Fruit fly (Drosophila melanogaster) Kc167 (cell line): ENCODE measurements around the gene CG15043.

Experiments used
- Sin3A ChIP-seq: fragments of >200 bp; optimal IDR thresholded peaks from 2 replicates; lab custom pipeline; 2018; ENCODE audit warnings: missing external identifiers
- h ChIP-seq: fragments of >200 bp; optimal IDR thresholded peaks from 3 replicates; lab custom pipeline; 2018; ENCODE audit warnings: missing external identifiers
- insv ChIP-seq: fragments of >200 bp; optimal IDR thresholded peaks from 3 replicates; lab custom pipeline; 2018; ENCODE audit warnings: missing external identifiers
- psq ChIP-seq: fragments of >200 bp; optimal IDR thresholded peaks from 2 replicates; lab custom pipeline; 2017; ENCODE audit warnings: missing external identifiers

DNA sequence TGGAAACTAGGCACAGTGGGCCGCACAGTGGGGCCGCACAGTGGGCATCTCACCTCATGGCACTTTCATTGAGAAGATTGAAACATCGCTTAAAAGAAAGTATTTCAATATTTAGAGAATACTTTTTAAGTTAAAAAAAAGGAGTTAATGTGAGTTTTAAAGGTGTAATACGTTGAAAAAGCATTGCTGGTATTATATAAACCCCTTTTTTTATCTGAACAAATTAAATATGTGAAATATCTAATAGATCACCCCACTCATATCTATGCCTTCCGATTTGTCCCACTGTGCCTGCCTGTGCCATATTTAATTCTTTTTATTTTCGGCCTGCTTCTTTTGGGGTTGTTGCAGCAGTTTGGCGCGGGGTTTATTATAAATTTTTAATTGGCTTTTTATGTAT lies 39.3 kb upstream of the CG15043 start:
- TF ChIP-seq Sin3A (no peak), h (no peak), insv (lab: Kevin White, UChicago) (no peak), psq (lab: Kevin White, UChicago) (no peak)
